Fruit fly (Drosophila melanogaster) whole organism, embryonic: ENCODE measurements around the gene CG17666.

Experiments used
- B-H1 ChIP-seq: fragments of 200-800 bp; sonication (Bioruptor generic); IDR thresholded peaks from 3 replicates; pipeline ENCODE4 v1.3.6; 2022; ENCODE audit warnings: missing biosample characterization, missing genetic modification characterization
- BtbVII ChIP-seq: fragments of 200-800 bp; sonication (Bioruptor generic); optimal IDR thresholded peaks from 3 replicates; lab custom pipeline; 2017; ENCODE audit warnings: missing biosample characterization, mild to moderate bottlenecking, missing genetic modification characterization
- Bteb2 ChIP-seq: fragments of 200-800 bp; sonication (Bioruptor generic); optimal IDR thresholded peaks from 2 replicates; lab custom pipeline; 2016; ENCODE audit warnings: missing biosample characterization, missing genetic modification characterization
- CG11398 ChIP-seq: fragments of 200-800 bp; sonication (Bioruptor generic); optimal IDR thresholded peaks from 2 replicates; lab custom pipeline; 2016; ENCODE audit warnings: missing biosample characterization, missing genetic modification characterization
- CG12155 ChIP-seq: fragments of 200-800 bp; sonication (Bioruptor generic); optimal IDR thresholded peaks from 3 replicates; lab custom pipeline; 2016; ENCODE audit warnings: missing biosample characterization, missing genetic modification characterization
- CG13424 ChIP-seq: fragments of 200-800 bp; sonication (Bioruptor generic); optimal IDR thresholded peaks from 2 replicates; lab custom pipeline; 2019; ENCODE audit warnings: missing biosample characterization, mild to moderate bottlenecking, missing genetic modification characterization, moderate library complexity
- CG16815 ChIP-seq: fragments of 200-800 bp; sonication (Bioruptor generic); optimal IDR thresholded peaks from 3 replicates; lab custom pipeline; 2017; ENCODE audit warnings: missing biosample characterization, mild to moderate bottlenecking, missing genetic modification characterization
- CG17186 ChIP-seq: fragments of 200-800 bp; sonication (Bioruptor generic); optimal IDR thresholded peaks from 3 replicates; lab custom pipeline; 2017; ENCODE audit warnings: missing biosample characterization, missing genetic modification reagents, missing genetic modification characterization
- CG2116 ChIP-seq: fragments of 200-800 bp; sonication (Bioruptor generic); optimal IDR thresholded peaks from 3 replicates; lab custom pipeline; 2018; ENCODE audit warnings: missing biosample characterization, mild to moderate bottlenecking, missing genetic modification characterization
- CG2678 ChIP-seq: fragments of 200-800 bp; sonication (Bioruptor generic); optimal IDR thresholded peaks from 3 replicates; lab custom pipeline; 2019; ENCODE audit warnings: missing biosample characterization, mild to moderate bottlenecking, missing genetic modification characterization, moderate library complexity
- CG30403 ChIP-seq: fragments of 200-800 bp; sonication (Bioruptor generic); optimal IDR thresholded peaks from 3 replicates; lab custom pipeline; 2016; ENCODE audit warnings: missing biosample characterization, missing genetic modification characterization
- CG31365 ChIP-seq: fragments of 200-800 bp; sonication (Bioruptor generic); optimal IDR thresholded peaks from 2 replicates; lab custom pipeline; 2018; ENCODE audit warnings: missing biosample characterization, mild to moderate bottlenecking, missing genetic modification characterization
- CG33557 ChIP-seq: fragments of 200-800 bp; sonication (Bioruptor generic); optimal IDR thresholded peaks from 2 replicates; lab custom pipeline; 2019; ENCODE audit warnings: missing biosample characterization, mild to moderate bottlenecking, missing genetic modification characterization, moderate library complexity
- CG3847 ChIP-seq: fragments of 200-800 bp; sonication (Bioruptor generic); IDR thresholded peaks from 2 replicates; pipeline ENCODE4 v1.3.6; 2022; ENCODE audit warnings: missing biosample characterization, missing genetic modification characterization
- CG7372 ChIP-seq: fragments of 200-800 bp; sonication (Bioruptor generic); IDR thresholded peaks from 2 replicates; pipeline ENCODE4 v1.3.6; 2022; ENCODE audit warnings: missing biosample characterization, missing genetic modification characterization
- CG7839 ChIP-seq: fragments of 200-800 bp; sonication (Bioruptor generic); optimal IDR thresholded peaks from 3 replicates; lab custom pipeline; 2018; ENCODE audit warnings: missing biosample characterization, mild to moderate bottlenecking, missing genetic modification characterization, moderate library complexity
- CG8944 ChIP-seq: fragments of 200-800 bp; sonication (Bioruptor generic); optimal IDR thresholded peaks from 3 replicates; lab custom pipeline; 2016; ENCODE audit warnings: missing biosample characterization, missing genetic modification characterization
- CG9609 ChIP-seq: fragments of 200-800 bp; sonication (Bioruptor generic); optimal IDR thresholded peaks from 3 replicates; lab custom pipeline; 2016; ENCODE audit warnings: missing biosample characterization, missing genetic modification characterization
- Dek ChIP-seq: fragments of 200-800 bp; sonication (Bioruptor generic); optimal IDR thresholded peaks from 3 replicates; lab custom pipeline; 2019; ENCODE audit warnings: missing biosample characterization, mild to moderate bottlenecking, missing genetic modification characterization, moderate library complexity
- Gug ChIP-seq: fragments of 200-800 bp; sonication (Bioruptor generic); IDR thresholded peaks from 4 replicates; pipeline ENCODE4 v1.3.6; 2022; ENCODE audit warnings: missing biosample characterization, missing genetic modification characterization
- HLH54F ChIP-seq: fragments of 200-800 bp; sonication (Bioruptor generic); optimal IDR thresholded peaks from 3 replicates; lab custom pipeline; 2016; ENCODE audit warnings: missing biosample characterization, missing genetic modification characterization
- Hand ChIP-seq: fragments of 200-800 bp; sonication (Bioruptor generic); optimal IDR thresholded peaks from 2 replicates; lab custom pipeline; 2017; ENCODE audit warnings: mild to moderate bottlenecking, missing biosample characterization, missing genetic modification reagents, missing genetic modification characterization
- Lhr ChIP-seq: fragments of 200-800 bp; sonication (Bioruptor generic); optimal IDR thresholded peaks from 3 replicates; lab custom pipeline; 2017; ENCODE audit warnings: mild to moderate bottlenecking, missing biosample characterization, missing genetic modification reagents, missing genetic modification characterization
- MBD-R2 ChIP-seq: fragments of 200-800 bp; sonication (Bioruptor generic); IDR thresholded peaks from 2 replicates; pipeline ENCODE4 v1.3.6; 2022; ENCODE audit warnings: missing biosample characterization, missing genetic modification characterization
- Meics ChIP-seq: fragments of 200-800 bp; sonication (Bioruptor generic); optimal IDR thresholded peaks from 2 replicates; lab custom pipeline; 2017; ENCODE audit warnings: missing biosample characterization, mild to moderate bottlenecking, missing genetic modification characterization
- Oaz ChIP-seq: fragments of 200-800 bp; sonication (Bioruptor generic); IDR thresholded peaks from 2 replicates; pipeline ENCODE4 v1.3.6; 2022; ENCODE audit warnings: missing biosample characterization, missing genetic modification characterization
- Ravus ChIP-seq: fragments of 200-800 bp; sonication (Bioruptor generic); IDR thresholded peaks from 2 replicates; pipeline ENCODE4 v1.3.6; 2022; ENCODE audit warnings: missing biosample characterization, missing genetic modification characterization
- ac ChIP-seq: fragments of 200-800 bp; sonication (Bioruptor generic); optimal IDR thresholded peaks from 3 replicates; lab custom pipeline; 2017; ENCODE audit warnings: missing biosample characterization, mild to moderate bottlenecking, missing genetic modification characterization
- ase ChIP-seq: fragments of 200-800 bp; sonication (Bioruptor generic); IDR thresholded peaks from 3 replicates; pipeline ENCODE4 v1.3.6; 2022; ENCODE audit warnings: missing biosample characterization, missing genetic modification characterization
- chm ChIP-seq: fragments of 200-800 bp; sonication (Bioruptor generic); IDR thresholded peaks from 2 replicates; pipeline ENCODE4 v1.3.6; 2022; ENCODE audit warnings: missing biosample characterization, missing genetic modification characterization
- crc ChIP-seq: fragments of 200-800 bp; sonication (Bioruptor generic); optimal IDR thresholded peaks from 2 replicates; lab custom pipeline; 2016; ENCODE audit warnings: missing biosample characterization, missing genetic modification characterization
- danr ChIP-seq: fragments of 200-800 bp; sonication (Bioruptor generic); IDR thresholded peaks from 2 replicates; pipeline ENCODE4 v1.3.6; 2022; ENCODE audit warnings: missing biosample characterization, missing genetic modification characterization
- esg ChIP-seq: fragments of 200-800 bp; sonication (Bioruptor generic); conservative IDR thresholded peaks from 2 replicates; pipeline ENCODE4 v1.3.6; 2022; ENCODE audit warnings: missing biosample characterization, missing genetic modification characterization
- fd3F ChIP-seq: fragments of 200-800 bp; sonication (Bioruptor generic); optimal IDR thresholded peaks from 2 replicates; lab custom pipeline; 2018; ENCODE audit warnings: missing biosample characterization, mild to moderate bottlenecking, missing genetic modification characterization, moderate library complexity
- gem ChIP-seq: fragments of 200-800 bp; sonication (Bioruptor generic); optimal IDR thresholded peaks from 2 replicates; lab custom pipeline; 2019; ENCODE audit warnings: missing biosample characterization, mild to moderate bottlenecking, missing genetic modification characterization, moderate library complexity
- grau ChIP-seq: fragments of 200-800 bp; optimal IDR thresholded peaks from 3 replicates; lab custom pipeline; 2019; ENCODE audit warnings: missing biosample characterization, mild to moderate bottlenecking, missing genetic modification characterization, moderate library complexity
- gro ChIP-seq: fragments of 200-800 bp; sonication (Bioruptor generic); optimal IDR thresholded peaks from 2 replicates; lab custom pipeline; 2016; ENCODE audit warnings: missing biosample characterization, missing genetic modification characterization
- jigr1 ChIP-seq: fragments of 200-800 bp; sonication (Bioruptor generic); IDR thresholded peaks from 3 replicates; pipeline ENCODE4 v1.3.6; 2022; ENCODE audit warnings: missing biosample characterization, missing genetic modification characterization
- klu ChIP-seq: fragments of 200-800 bp; sonication (Bioruptor generic); IDR thresholded peaks from 2 replicates; pipeline ENCODE4 v1.3.6; 2022; ENCODE audit warnings: missing biosample characterization, missing genetic modification characterization
- maf-S ChIP-seq: fragments of 200-800 bp; sonication (Bioruptor generic); optimal IDR thresholded peaks from 2 replicates; lab custom pipeline; 2016; ENCODE audit warnings: missing biosample characterization, missing genetic modification characterization
- nau ChIP-seq: fragments of 200-800 bp; sonication (Bioruptor generic); optimal IDR thresholded peaks from 3 replicates; lab custom pipeline; 2017; ENCODE audit warnings: missing biosample characterization, mild to moderate bottlenecking, missing genetic modification characterization, missing genetic modification reagents
- onecut ChIP-seq: fragments of 200-800 bp; sonication (Bioruptor generic); IDR thresholded peaks from 2 replicates; pipeline ENCODE4 v1.3.6; 2022; ENCODE audit warnings: missing biosample characterization, missing genetic modification characterization
- org-1 ChIP-seq: fragments of 200-800 bp; sonication (Bioruptor generic); optimal IDR thresholded peaks from 2 replicates; lab custom pipeline; 2017; ENCODE audit warnings: missing biosample characterization, missing genetic modification characterization
- peb ChIP-seq: fragments of 200-800 bp; sonication (Bioruptor generic); IDR thresholded peaks from 2 replicates; pipeline ENCODE4 v1.3.6; 2022; ENCODE audit warnings: missing biosample characterization, missing genetic modification characterization
- repo ChIP-seq: fragments of 200-800 bp; sonication (Bioruptor generic); optimal IDR thresholded peaks from 2 replicates; lab custom pipeline; 2016; ENCODE audit warnings: missing biosample characterization, missing genetic modification characterization
- sna ChIP-seq: fragments of 200-800 bp; sonication (Bioruptor generic); IDR thresholded peaks from 2 replicates; pipeline ENCODE4 v1.3.6; 2022; ENCODE audit warnings: missing biosample characterization, missing genetic modification characterization; ENCODE audit not compliant: partially characterized antibody
- tna ChIP-seq: fragments of 200-800 bp; sonication (Bioruptor generic); IDR thresholded peaks from 2 replicates; pipeline ENCODE4 v1.3.6; 2022; ENCODE audit warnings: missing biosample characterization, missing genetic modification characterization; ENCODE audit not compliant: partially characterized antibody
- tup ChIP-seq: fragments of 200-800 bp; sonication (Bioruptor generic); optimal IDR thresholded peaks from 2 replicates; lab custom pipeline; 2016; ENCODE audit warnings: missing biosample characterization, mild to moderate bottlenecking, missing genetic modification characterization, moderate library complexity
- unpg ChIP-seq: fragments of 200-800 bp; sonication (Bioruptor generic); optimal IDR thresholded peaks from 3 replicates; lab custom pipeline; 2018; ENCODE audit warnings: missing biosample characterization, mild to moderate bottlenecking, missing genetic modification characterization, moderate library complexity
- wor ChIP-seq: fragments of 200-800 bp; sonication (Bioruptor generic); IDR thresholded peaks from 2 replicates; pipeline ENCODE4 v1.3.6; 2022; ENCODE audit warnings: missing biosample characterization, missing genetic modification characterization

CG17666 gene

DNA sequence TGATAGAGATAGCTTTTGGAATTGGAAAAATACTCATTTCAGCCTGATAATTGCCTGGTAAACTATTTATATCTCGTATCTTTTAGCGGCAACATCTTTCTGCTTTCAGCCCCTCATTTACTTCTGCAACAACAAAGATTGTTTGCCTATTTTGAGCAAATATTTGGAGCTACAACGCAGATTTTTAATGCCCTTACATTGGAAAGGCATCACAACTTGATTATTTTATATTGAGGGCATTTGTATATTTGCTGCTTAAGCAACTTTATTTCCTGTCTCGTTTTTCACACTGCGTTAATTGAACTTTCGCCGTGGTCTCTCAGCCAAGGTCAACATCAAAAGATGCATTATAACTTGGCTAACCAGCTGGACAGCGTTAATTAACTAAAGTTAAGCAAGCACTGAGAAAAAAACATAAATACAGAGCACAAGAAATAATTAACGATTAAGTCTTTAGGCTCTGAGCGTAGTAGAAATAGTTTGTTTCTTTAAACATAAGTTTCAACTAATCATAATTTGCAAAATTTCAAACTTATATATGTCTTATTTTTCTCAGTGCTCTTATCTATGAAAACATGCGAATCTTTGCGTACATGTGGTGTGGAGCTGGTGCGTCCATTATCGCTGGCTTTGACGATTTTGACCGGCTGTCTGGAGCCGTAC is 50.3 kb downstream of the CG17666 start (continued):
- no peak for TF ChIP-seq ase (GFP tag; lab: Robert Waterston, UW)
- TF ChIP-seq tup = no peak
- TF ChIP-seq wor (GFP tag; lab: Robert Waterston, UW) = 0 out of 2 replicates have a peak, but pooled peaks have one; percentile 27
- no peak for TF ChIP-seq Lhr (GFP tag; lab: Kevin White, UChicago)
- peak; percentile 68 for TF ChIP-seq unpg (GFP tag; lab: Kevin White, UChicago)
- no peak for TF ChIP-seq onecut (GFP tag; lab: Robert Waterston, UW)
- TF ChIP-seq klu (GFP tag; lab: Robert Waterston, UW) = no peak
- TF ChIP-seq BtbVII (GFP tag; lab: Kevin White, UChicago) = peak; percentile 40
- peak; percentile 35 for TF ChIP-seq CG16815 (GFP tag; lab: Kevin White, UChicago)
- TF ChIP-seq CG17186 = no peak
- no peak for TF ChIP-seq B-H1
- peak; percentile 31 for TF ChIP-seq CG8944
- TF ChIP-seq Ravus (GFP tag; lab: Robert Waterston, UW) = no peak; the same call in 1 of the 2 replicates
- TF ChIP-seq repo (GFP tag; lab: Kevin White, UChicago) = no peak
- 0 out of 2 replicates have a peak, but pooled peaks have one; percentile 42 for TF ChIP-seq CG7372
- TF ChIP-seq Oaz (GFP tag; lab: Robert Waterston, UW) = no peak; the same call in 1 of the 2 replicates
- TF ChIP-seq sna = no peak
- peak; percentile 45 for TF ChIP-seq CG13424 (tag; lab: Kevin White, UChicago)
- peak; percentile 36 for TF ChIP-seq Hand (GFP tag; lab: Kevin White, UChicago)
- TF ChIP-seq Bteb2 (GFP tag; lab: Kevin White, UChicago) = peak; percentile 60
- TF ChIP-seq CG31365 (tag; lab: Kevin White, UChicago) = no peak
- no peak for TF ChIP-seq danr (GFP tag; lab: Robert Waterston, UW)
- TF ChIP-seq tna (GFP tag; lab: Robert Waterston, UW) = no peak
- TF ChIP-seq grau (tag; lab: Kevin White, UChicago) = peak; percentile 75
- TF ChIP-seq ac (GFP tag; lab: Kevin White, UChicago) = no peak
- peak; percentile 25 for TF ChIP-seq Dek (tag; lab: Kevin White, UChicago)
- peak; percentile 61 for TF ChIP-seq HLH54F (GFP tag; lab: Kevin White, UChicago)
- peak; percentile 45 for TF ChIP-seq CG12155 (GFP tag; lab: Kevin White, UChicago)
- TF ChIP-seq gro (GFP tag; lab: Kevin White, UChicago) = peak; percentile 41
- peak; percentile 9 for TF ChIP-seq fd3F (GFP tag; lab: Kevin White, UChicago)
- no peak for TF ChIP-seq CG11398 (GFP tag; lab: Kevin White, UChicago)
- no peak for TF ChIP-seq Gug (GFP tag; lab: Robert Waterston, UW)
- TF ChIP-seq esg = peak; percentile 27; the same call in 1 of the 2 replicates
- no peak for TF ChIP-seq CG33557 (GFP tag; lab: Kevin White, UChicago)
- peak; percentile 26 for TF ChIP-seq crc
- peak; percentile 54 for TF ChIP-seq Meics
- TF ChIP-seq CG3847 (GFP tag; lab: Robert Waterston, UW) = peak; percentile 39; the same call in 1 of the 2 replicates
- no peak for TF ChIP-seq jigr1 (GFP tag; lab: Robert Waterston, UW)
- TF ChIP-seq CG2678 (tag; lab: Kevin White, UChicago) = peak; percentile 66
- TF ChIP-seq nau (GFP tag; lab: Kevin White, UChicago) = peak; percentile 44
- TF ChIP-seq CG2116 (GFP tag; lab: Kevin White, UChicago) = no peak
- peak; percentile 36 for TF ChIP-seq org-1 (GFP tag; lab: Kevin White, UChicago)
- TF ChIP-seq gem (tag; lab: Kevin White, UChicago) = peak; percentile 75
- TF ChIP-seq CG9609 = peak; percentile 49
- peak; percentile 74 for TF ChIP-seq CG30403
- TF ChIP-seq chm (GFP tag; lab: Robert Waterston, UW) = peak; percentile 36; the same call in 1 of the 2 replicates
- TF ChIP-seq peb = no peak
- TF ChIP-seq MBD-R2 (GFP tag; lab: Robert Waterston, UW) = no peak
- no peak for TF ChIP-seq maf-S (GFP tag; lab: Kevin White, UChicago)
- TF ChIP-seq CG7839 = peak; percentile 69
